Worm (Caenorhabditis elegans) whole organism, L4 larva: ENCODE data around the gene ZK899.6.

Source experiments
- aha-1 ChIP-seq: fragments of 150-350 bp; peaks from one replicate; lab custom pipeline; 2014; ENCODE audit warnings: missing biosample characterization, missing genetic modification characterization
- hmg-1.1 ChIP-seq: fragments of 200-800 bp; sonication (Bioruptor generic); IDR thresholded peaks from 2 replicates; pipeline ENCODE4 v1.3.6; 2022; ENCODE audit warnings: missing genetic modification reagents, missing genetic modification characterization, missing compliant biosample characterization
- lin-15B ChIP-seq: fragments of 150-350 bp; sonication (generic microtip); optimal IDR thresholded peaks from 3 replicates; lab custom pipeline; 2014; ENCODE audit warnings: missing biosample characterization, missing genetic modification characterization
- unc-62 ChIP-seq, 3 experiments: fragments of 150-350 bp in 1 of 3; sonication (generic microtip); optimal IDR thresholded peaks in 2 of 3; peaks in 1 of 3; 1 replicate in 1 of 3; 2 replicates in 2 of 3; lab custom pipeline; 2014 to 2017; ENCODE audit warnings: missing biosample characterization in 3 of 3, missing genetic modification characterization in 3 of 3, missing genetic modification reagents in 3 of 3, missing genotype in 1 of 3
- zip-2 ChIP-seq: fragments of 150-350 bp; optimal IDR thresholded peaks from 2 replicates; lab custom pipeline; 2014; ENCODE audit warnings: missing biosample characterization, missing genetic modification characterization

ce11 chrX:9417326-9417725 lies 45.8 kb upstream of the ZK899.6 start:
- TF ChIP-seq zip-2 (tag; lab: Kevin White, UChicago) (no peak), hmg-1.1 (GFP tag; lab: Robert Waterston, UW) (no peak), lin-15B (tag; lab: Kevin White, UChicago) (no peak), aha-1 (no peak), unc-62 (GFP tag; optimal IDR thresholded peaks at IDR 0.05 in 1 of 2; lab: Kevin White, UChicago) (peak in 1 of 2 experiments; percentile 91), unc-62 (tag; optimal IDR thresholded peaks at IDR 0.05; lab: Kevin White, UChicago) (no peak)
